Worm (Caenorhabditis elegans): ENCODE data around the gene spot-1.

DNA sequence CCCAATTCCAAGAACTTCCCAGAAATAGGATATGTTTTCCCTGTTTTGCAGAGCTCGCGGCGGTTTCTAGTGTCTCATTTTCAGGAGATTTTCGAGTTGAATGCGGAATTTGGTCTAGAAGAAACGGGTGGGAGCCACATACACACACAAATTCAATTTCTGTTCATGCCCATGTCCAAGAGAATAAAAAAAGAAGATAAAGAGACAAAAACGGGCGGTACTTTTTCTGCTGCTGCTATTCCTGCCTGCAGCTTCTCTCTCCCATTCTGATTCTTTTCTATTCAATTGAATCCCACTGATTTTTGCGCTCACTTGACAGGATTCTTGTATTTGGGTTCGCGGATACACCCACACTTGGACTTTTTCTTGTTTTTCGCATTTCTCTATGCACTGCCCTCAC, 14.5 kb downstream of the spot-1 start:
- TF ChIP-seq ceh-82 (tag; optimal IDR thresholded peaks at IDR 0.05): no peak
- no peak for TF ChIP-seq F49E8.2 (tag; optimal IDR thresholded peaks at IDR 0.05; ENCODE audit: borderline replicate concordance)
- no peak for TF ChIP-seq mdl-1 (tag; optimal IDR thresholded peaks at IDR 0.05)
- no peak for TF ChIP-seq daf-16 (GFP tag; optimal IDR thresholded peaks at IDR 0.05)
- TF ChIP-seq daf-16 (tag; optimal IDR thresholded peaks at IDR 0.05): no peak
- no peak for TF ChIP-seq unc-39 (tag; optimal IDR thresholded peaks at IDR 0.05)
- no peak for TF ChIP-seq mep-1 (tag; optimal IDR thresholded peaks at IDR 0.05)
- TF ChIP-seq unc-62 (GFP tag; optimal IDR thresholded peaks at IDR 0.05 in 1 of 2): no peak
- no peak for TF ChIP-seq unc-62 (tag; optimal IDR thresholded peaks at IDR 0.05)
- TF ChIP-seq ces-1 (GFP tag; optimal IDR thresholded peaks at IDR 0.05): peak; percentile 31
- no peak for TF ChIP-seq fos-1 (tag; optimal IDR thresholded peaks at IDR 0.05)
- no peak for TF ChIP-seq unc-130 (GFP tag; optimal IDR thresholded peaks at IDR 0.05)
